Worm (Caenorhabditis elegans) whole organism, young adult: ENCODE measurements around the gene C08F8.3.

ENCODE experiments used
- D2030.7 ChIP-seq: fragments of 200-800 bp; sonication (Bioruptor generic); IDR thresholded peaks from 2 replicates; pipeline ENCODE4 v1.3.6; 2022; ENCODE audit warnings: missing genetic modification reagents, missing genetic modification characterization, missing compliant biosample characterization
- F33H1.4 ChIP-seq: fragments of 200-800 bp; sonication (Bioruptor generic); IDR thresholded peaks from 2 replicates; pipeline ENCODE4 v1.3.6; 2022; ENCODE audit warnings: missing genetic modification reagents, missing genetic modification characterization, missing compliant biosample characterization
- F57C9.4 ChIP-seq: sonication (generic microtip); optimal IDR thresholded peaks from 2 replicates; lab custom pipeline; 2017; ENCODE audit warnings: mild to moderate bottlenecking, missing genetic modification characterization, missing compliant biosample characterization
- K11D2.4 ChIP-seq: fragments of 200-800 bp; sonication (Bioruptor generic); IDR thresholded peaks from 2 replicates; pipeline ENCODE4 v1.3.6; 2022; ENCODE audit warnings: missing genetic modification reagents, missing genetic modification characterization, missing compliant biosample characterization
- ama-1 ChIP-seq, 3 experiments: fragments of 150-350 bp in 1 of 3; sonication (generic microtip) in 2 of 3; optimal IDR thresholded peaks; 2 replicates each; lab custom pipeline; 2014 to 2018; ENCODE audit warnings: missing biosample characterization in 2 of 3, missing genetic modification characterization in 2 of 3, missing genetic modification reagents in 2 of 3
- bed-2 ChIP-seq: fragments of 200-800 bp; sonication (Bioruptor generic); IDR thresholded peaks from 2 replicates; pipeline ENCODE4 v1.3.6; 2022; ENCODE audit warnings: missing genetic modification reagents, missing genetic modification characterization, missing compliant biosample characterization
- cebp-1 ChIP-seq, 2 experiments: fragments of 200-800 bp in 1 of 2; sonication (Bioruptor generic) in 1 of 2; sonication (generic microtip) in 1 of 2; IDR thresholded peaks in 1 of 2; optimal IDR thresholded peaks in 1 of 2; 2 replicates each; pipeline versions ENCODE4 v1.3.6 to Lab custom; 2017 to 2022; ENCODE audit warnings: missing compliant biosample characterization in 2 of 2, missing genetic modification characterization in 2 of 2, mild to moderate bottlenecking in 1 of 2, missing genetic modification reagents in 1 of 2, moderate library complexity in 1 of 2
- ceh-79 ChIP-seq: sonication (generic microtip); optimal IDR thresholded peaks from 2 replicates; lab custom pipeline; 2017; ENCODE audit warnings: mild to moderate bottlenecking, missing genetic modification characterization, missing compliant biosample characterization
- ceh-91 ChIP-seq: fragments of 200-800 bp; sonication (Bioruptor generic); IDR thresholded peaks from 2 replicates; pipeline ENCODE4 v1.3.6; 2022; ENCODE audit warnings: missing genetic modification reagents, missing genetic modification characterization, missing compliant biosample characterization
- die-1 ChIP-seq: sonication (generic microtip); optimal IDR thresholded peaks from 2 replicates; lab custom pipeline; 2016; ENCODE audit warnings: missing genotype, mild to moderate bottlenecking, missing genetic modification characterization, missing compliant biosample characterization
- efl-1 ChIP-seq: fragments of 150-350 bp; optimal IDR thresholded peaks from 2 replicates; lab custom pipeline; 2014; ENCODE audit warnings: missing biosample characterization, missing genetic modification reagents, missing genetic modification characterization
- egl-44 ChIP-seq: fragments of 200-800 bp; sonication (Bioruptor generic); IDR thresholded peaks from 2 replicates; pipeline ENCODE4 v1.3.6; 2022; ENCODE audit warnings: missing genetic modification reagents, missing genetic modification characterization, missing compliant biosample characterization
- ets-4 ChIP-seq: fragments of 200-800 bp; sonication (Bioruptor generic); optimal IDR thresholded peaks from 2 replicates; lab custom pipeline; 2018; ENCODE audit warnings: mild to moderate bottlenecking, missing genetic modification characterization, missing compliant biosample characterization
- fkh-3 ChIP-seq: sonication (generic microtip); optimal IDR thresholded peaks from 2 replicates; lab custom pipeline; 2016; ENCODE audit warnings: mild to moderate bottlenecking, missing genetic modification characterization, missing compliant biosample characterization
- hmg-1.2 ChIP-seq: fragments of 200-800 bp; sonication (Bioruptor generic); IDR thresholded peaks from 2 replicates; pipeline ENCODE4 v1.3.6; 2022; ENCODE audit warnings: missing genetic modification reagents, missing genetic modification characterization, missing compliant biosample characterization
- hsf-1 ChIP-seq: fragments of 200-800 bp; sonication (Bioruptor generic); IDR thresholded peaks from 2 replicates; pipeline ENCODE4 v1.3.6; 2022; ENCODE audit warnings: missing genetic modification reagents, missing genetic modification characterization, missing compliant biosample characterization
- let-607 ChIP-seq, 2 experiments: fragments of 200-800 bp in 1 of 2; sonication (Bioruptor generic) in 1 of 2; sonication (generic microtip) in 1 of 2; optimal IDR thresholded peaks; 2 replicates each; lab custom pipeline; 2016 to 2018; ENCODE audit warnings: mild to moderate bottlenecking in 2 of 2, missing compliant biosample characterization in 2 of 2, missing genetic modification characterization in 2 of 2, moderate library complexity in 2 of 2, missing genotype in 1 of 2
- lin-54 ChIP-seq: fragments of 200-800 bp; sonication (Bioruptor generic); optimal IDR thresholded peaks from 2 replicates; lab custom pipeline; 2018; ENCODE audit warnings: mild to moderate bottlenecking, missing genetic modification characterization, missing compliant biosample characterization
- lir-1 ChIP-seq: fragments of 200-800 bp; sonication (Bioruptor generic); conservative IDR thresholded peaks from 2 replicates; pipeline ENCODE4 v1.3.6; 2022; ENCODE audit warnings: missing genetic modification reagents, missing genetic modification characterization, missing compliant biosample characterization
- lsl-1 ChIP-seq: fragments of 200-800 bp; sonication (Bioruptor generic); optimal IDR thresholded peaks from 2 replicates; lab custom pipeline; 2018; ENCODE audit warnings: mild to moderate bottlenecking, missing genetic modification characterization, moderate library complexity, missing compliant biosample characterization
- madf-6 ChIP-seq: fragments of 200-800 bp; sonication (Bioruptor generic); IDR thresholded peaks from 2 replicates; pipeline ENCODE4 v1.3.6; 2022; ENCODE audit warnings: missing genetic modification reagents, missing genetic modification characterization, missing compliant biosample characterization
- madf-8 ChIP-seq: fragments of 200-800 bp; sonication (Bioruptor generic); conservative IDR thresholded peaks from 2 replicates; pipeline ENCODE4 v1.3.6; 2022; ENCODE audit warnings: missing genetic modification reagents, missing genetic modification characterization, missing compliant biosample characterization
- mel-28 ChIP-seq: sonication (generic microtip); optimal IDR thresholded peaks from 2 replicates; lab custom pipeline; 2016; ENCODE audit warnings: borderline replicate concordance, mild to moderate bottlenecking, missing genetic modification characterization, missing compliant biosample characterization
- nfya-1 ChIP-seq: sonication (generic microtip); optimal IDR thresholded peaks from 2 replicates; lab custom pipeline; 2017; ENCODE audit warnings: antibody characterized with exemption, missing compliant biosample characterization, missing genetic modification characterization, borderline replicate concordance; ENCODE audit not compliant: insufficient read depth
- nfyb-1 ChIP-seq: fragments of 200-800 bp; sonication (Bioruptor generic); IDR thresholded peaks from 2 replicates; pipeline ENCODE4 v1.3.6; 2022; ENCODE audit warnings: missing genetic modification reagents, missing genetic modification characterization, missing compliant biosample characterization
- rcor-1 ChIP-seq: fragments of 200-800 bp; sonication (Bioruptor generic); IDR thresholded peaks from 2 replicates; pipeline ENCODE4 v1.3.6; 2022; ENCODE audit warnings: missing genetic modification reagents, missing genetic modification characterization, missing compliant biosample characterization
- repo-1 ChIP-seq: sonication (generic microtip); optimal IDR thresholded peaks from 2 replicates; lab custom pipeline; 2017; ENCODE audit warnings: mild to moderate bottlenecking, missing genetic modification characterization, missing compliant biosample characterization
- rpc-1 ChIP-seq, 2 experiments: fragments of 150-350 bp in 1 of 2; sonication (generic microtip) in 1 of 2; optimal IDR thresholded peaks; 2 replicates each; lab custom pipeline; 2014 to 2018; ENCODE audit warnings: missing biosample characterization in 1 of 2, missing genetic modification characterization in 1 of 2, missing genetic modification reagents in 1 of 2, missing genotype in 1 of 2
- sea-2 ChIP-seq: fragments of 200-800 bp; sonication (Bioruptor generic); IDR thresholded peaks from 2 replicates; pipeline ENCODE4 v1.3.6; 2022; ENCODE audit warnings: missing genetic modification characterization, missing compliant biosample characterization
- tbx-9 ChIP-seq: sonication (generic microtip); optimal IDR thresholded peaks from 2 replicates; lab custom pipeline; 2016; ENCODE audit warnings: borderline replicate concordance, missing genetic modification characterization, inconsistent platforms, missing compliant biosample characterization
- xnd-1 ChIP-seq: sonication (generic microtip); optimal IDR thresholded peaks from 2 replicates; lab custom pipeline; 2016; ENCODE audit warnings: missing genotype, missing genetic modification reagents, missing genetic modification characterization, missing compliant biosample characterization
- zfh-2 ChIP-seq: fragments of 200-800 bp; sonication (Bioruptor generic); conservative IDR thresholded peaks from 2 replicates; pipeline ENCODE4 v1.3.6; 2022; ENCODE audit warnings: missing genetic modification reagents, missing genetic modification characterization, missing compliant biosample characterization
- ztf-22 ChIP-seq: fragments of 200-800 bp; sonication (Bioruptor generic); optimal IDR thresholded peaks from 2 replicates; lab custom pipeline; 2018; ENCODE audit warnings: mild to moderate bottlenecking, missing genetic modification characterization, moderate library complexity, missing compliant biosample characterization

C08F8.3 gene

DNA sequence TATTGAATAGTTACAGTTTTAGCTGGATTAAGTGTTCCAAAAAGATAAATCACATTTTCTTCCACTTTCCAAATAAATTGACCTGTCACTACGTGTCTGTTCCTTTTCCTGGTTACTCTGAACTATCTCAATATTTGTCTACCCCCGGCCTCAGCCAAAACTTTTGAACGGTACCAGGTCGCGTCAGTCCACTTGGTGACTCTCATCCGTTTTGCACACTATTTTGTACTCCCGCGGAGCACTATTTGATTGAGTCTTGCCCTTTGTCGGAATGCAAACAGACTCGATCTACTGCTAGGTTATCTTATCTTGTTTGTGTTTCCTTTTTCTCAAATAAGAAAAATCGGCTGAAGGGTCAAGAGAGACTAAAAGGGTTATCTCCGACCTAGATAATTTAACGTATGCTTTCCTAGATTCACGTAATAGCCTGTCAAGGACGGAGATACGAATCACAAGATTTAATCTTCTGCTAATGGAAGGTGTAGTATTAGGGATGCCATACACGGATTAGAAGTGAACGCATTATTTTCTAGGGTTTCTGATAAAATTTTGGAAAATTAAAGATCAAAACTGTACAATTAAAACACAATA lies 34.8 kb upstream of the C08F8.3 start:
- no peak for TF ChIP-seq lir-1
- no peak for TF ChIP-seq ets-4 (GFP tag; lab: Kevin White, UChicago)
- no peak for TF ChIP-seq lin-54 (GFP tag; lab: Kevin White, UChicago)
- TF ChIP-seq ama-1 (optimal IDR thresholded peaks at IDR 0.05; lab: Kevin White, UChicago), result peak; percentile 5
- no peak for TF ChIP-seq ama-1 (GFP tag; optimal IDR thresholded peaks at IDR 0.05; lab: Kevin White, UChicago)

DNA sequence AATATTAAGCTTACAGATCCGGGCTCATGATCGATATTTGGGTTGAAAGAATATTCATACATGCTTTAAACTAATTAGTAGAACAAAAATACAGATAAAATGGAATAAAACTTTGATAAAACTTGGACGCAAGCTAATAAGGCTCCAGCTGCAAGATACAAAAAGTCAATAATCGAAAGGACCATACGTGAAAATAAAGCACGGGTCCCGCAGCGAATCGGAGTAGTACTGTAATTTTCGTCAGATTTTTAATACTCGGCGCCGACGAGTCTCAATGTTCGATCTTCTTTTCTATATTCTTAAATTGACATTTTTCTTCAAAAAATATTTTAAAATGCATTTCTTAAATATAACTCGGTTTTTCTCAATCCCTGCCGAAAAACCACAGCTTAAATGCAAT lies 30.2 kb upstream of the C08F8.3 start, which contains the start of gene spo-11:
Gene spo-11, minus strand, starts transcription at position 189 of the 400 bp plus-strand sequence.
- TF ChIP-seq madf-8 (GFP tag; lab: Robert Waterston, UW) (peak; percentile 48), D2030.7 (GFP tag; lab: Robert Waterston, UW) (0 out of 2 replicates have a peak, but pooled peaks have one; percentile 18), lsl-1 (GFP tag; lab: Kevin White, UChicago) (peak; percentile 94), F33H1.4 (GFP tag; lab: Robert Waterston, UW) (peak; percentile 92), sea-2 (GFP tag; lab: Robert Waterston, UW) (no peak), zfh-2 (GFP tag; lab: Robert Waterston, UW) (no peak), mel-28 (tag; lab: Kevin White, UChicago) (no peak), egl-44 (GFP tag; lab: Robert Waterston, UW) (no peak), rcor-1 (GFP tag; lab: Robert Waterston, UW) (no peak), lin-54 (GFP tag; lab: Kevin White, UChicago) (peak; percentile 2), ceh-91 (GFP tag; lab: Robert Waterston, UW) (0 out of 2 replicates have a peak, but pooled peaks have one; percentile 36), xnd-1 (tag; lab: Kevin White, UChicago) (peak; percentile 83), madf-6 (GFP tag; lab: Robert Waterston, UW) (peak; percentile 90), efl-1 (GFP tag; lab: Kevin White, UChicago) (peak; percentile 5), hsf-1 (no peak), repo-1 (no peak), fkh-3 (tag; lab: Kevin White, UChicago) (no peak)

ce11 chrIV:11125200-11125599 lies 29.6 kb upstream of the C08F8.3 start:
- TF ChIP-seq hmg-1.2 (peak; percentile 100), let-607 (tag; optimal IDR thresholded peaks at IDR 0.05; lab: Kevin White, UChicago) (peak in 1 of 2 experiments; percentile 48), nfyb-1 (GFP tag; lab: Robert Waterston, UW) (peak; percentile 95), cebp-1 (GFP tag; IDR thresholded peaks at IDR 0.05; lab: Robert Waterston, UW) (no peak), cebp-1 (tag; optimal IDR thresholded peaks at IDR 0.05; lab: Kevin White, UChicago) (peak; percentile 31), ztf-22 (GFP tag; lab: Kevin White, UChicago) (no peak)

ce11 chrIV:11125604-11126003 lies 29.2 kb upstream of the C08F8.3 start:
- TF ChIP-seq tbx-9 (tag; lab: Kevin White, UChicago) (no peak), lin-54 (GFP tag; lab: Kevin White, UChicago) (peak; percentile 11)

DNA sequence TGAATTAATAATTGTTTCAGACTA lies 29.0 kb upstream of the C08F8.3 start, which contains the start of gene swsn-4:
Gene swsn-4, plus strand, starts transcription at position 21 of the 24 bp plus-strand sequence.
- TF ChIP-seq madf-6 (GFP tag; lab: Robert Waterston, UW), result no peak
- TF ChIP-seq F57C9.4 (tag; lab: Kevin White, UChicago), result no peak
- TF ChIP-seq K11D2.4 (GFP tag; lab: Robert Waterston, UW), result no peak
- TF ChIP-seq hmg-1.2, result no peak
- no peak for TF ChIP-seq nfya-1 (tag; lab: Kevin White, UChicago)
- TF ChIP-seq tbx-9 (tag; lab: Kevin White, UChicago), result no peak
- TF ChIP-seq rpc-1 (optimal IDR thresholded peaks at IDR 0.05; lab: Kevin White, UChicago), result no peak
- no peak for TF ChIP-seq rpc-1 (tag; optimal IDR thresholded peaks at IDR 0.05; lab: Kevin White, UChicago)
- no peak for TF ChIP-seq bed-2 (GFP tag; lab: Robert Waterston, UW)
- TF ChIP-seq die-1 (tag; lab: Kevin White, UChicago), result no peak
- no peak for TF ChIP-seq ceh-79 (tag; lab: Kevin White, UChicago)
